Fruit fly (Drosophila melanogaster): Measurements from ENCODE around the gene Ir7e.

- no peak for TF ChIP-seq Hnf4 (GFP tag; optimal IDR thresholded peaks at IDR 0.05)
- no peak for TF ChIP-seq psq (GFP tag; optimal IDR thresholded peaks at IDR 0.05)
- TF ChIP-seq Mio (GFP tag; optimal IDR thresholded peaks at IDR 0.05), result no peak
- no peak for TF ChIP-seq fru (GFP tag; optimal IDR thresholded peaks at IDR 0.05)
- TF ChIP-seq pan (optimal IDR thresholded peaks at IDR 0.05), result no peak
- no peak for TF ChIP-seq CrebA (GFP tag; optimal IDR thresholded peaks at IDR 0.05; ENCODE audit: borderline replicate concordance)
- TF ChIP-seq dl (GFP tag; optimal IDR thresholded peaks at IDR 0.05; ENCODE audit: insufficient read depth in 1 of 2, partially characterized antibody in 2 of 2), result no peak
- no peak for TF ChIP-seq lola (GFP tag; optimal IDR thresholded peaks at IDR 0.05)
- no peak for TF ChIP-seq sage (GFP tag; optimal IDR thresholded peaks at IDR 0.05)
- no peak for TF ChIP-seq dmrt93B (GFP tag; optimal IDR thresholded peaks at IDR 0.05)
- no peak for TF ChIP-seq usp (GFP tag; optimal IDR thresholded peaks at IDR 0.05)
- no peak for TF ChIP-seq Dif (GFP tag; optimal IDR thresholded peaks at IDR 0.05; ENCODE audit: partially characterized antibody)
- no peak for TF ChIP-seq Dfd (GFP tag; optimal IDR thresholded peaks at IDR 0.05)
These were observed 14.6 kb downstream of the Ir7e start, which contains the start of gene Ir7b for dm6 chrX:7866868-7867267.

Measured in whole organism, wandering third instar larva.